Fruit fly (Drosophila melanogaster) whole organism, embryonic: ENCODE measurements around the gene Edg78E.
A peak's percentile ranks its signal among the peaks of the same experiment; 100 is the strongest.

Source experiments
- Atf-2 ChIP-seq: fragments of 200-800 bp; sonication (Bioruptor generic); optimal IDR thresholded peaks from 2 replicates; lab custom pipeline; 2016; ENCODE audit warnings: missing biosample characterization, missing genetic modification characterization
- Bdp1 ChIP-seq: fragments of 200-800 bp; sonication (Bioruptor generic); optimal IDR thresholded peaks from 3 replicates; lab custom pipeline; 2016; ENCODE audit warnings: missing biosample characterization, missing genetic modification characterization
- BtbVII ChIP-seq: fragments of 200-800 bp; sonication (Bioruptor generic); optimal IDR thresholded peaks from 3 replicates; lab custom pipeline; 2017; ENCODE audit warnings: missing biosample characterization, mild to moderate bottlenecking, missing genetic modification characterization
- CG10274 ChIP-seq: fragments of 200-800 bp; sonication (Bioruptor generic); optimal IDR thresholded peaks from 3 replicates; lab custom pipeline; 2017; ENCODE audit warnings: missing biosample characterization, mild to moderate bottlenecking, missing genetic modification characterization
- CG10462 ChIP-seq: fragments of 200-800 bp; sonication (Bioruptor generic); optimal IDR thresholded peaks from 2 replicates; lab custom pipeline; 2016; ENCODE audit warnings: missing biosample characterization, missing genetic modification characterization
- CG10654 ChIP-seq: fragments of 200-800 bp; sonication (Bioruptor generic); optimal IDR thresholded peaks from 2 replicates; lab custom pipeline; 2016; ENCODE audit warnings: missing biosample characterization, missing genetic modification characterization
- CG10979 ChIP-seq: fragments of 200-800 bp; sonication (Bioruptor generic); optimal IDR thresholded peaks from 2 replicates; lab custom pipeline; 2018; ENCODE audit warnings: missing biosample characterization, mild to moderate bottlenecking, missing genetic modification characterization, moderate library complexity
- CG11093 ChIP-seq: fragments of 200-800 bp; sonication (Bioruptor generic); IDR thresholded peaks from 3 replicates; pipeline ENCODE4 v1.3.6; 2022; ENCODE audit warnings: missing biosample characterization, missing genetic modification characterization
- CG11504 ChIP-seq: fragments of 200-800 bp; sonication (Bioruptor generic); optimal IDR thresholded peaks from 3 replicates; lab custom pipeline; 2019; ENCODE audit warnings: missing biosample characterization, mild to moderate bottlenecking, missing genetic modification characterization, moderate library complexity
- CG12236 ChIP-seq: fragments of 200-800 bp; sonication (Bioruptor generic); optimal IDR thresholded peaks from 2 replicates; lab custom pipeline; 2016; ENCODE audit warnings: missing biosample characterization, missing genetic modification characterization
- CG17385 ChIP-seq: fragments of 200-800 bp; sonication (Bioruptor generic); optimal IDR thresholded peaks from 3 replicates; lab custom pipeline; 2018; ENCODE audit warnings: missing biosample characterization, mild to moderate bottlenecking, missing genetic modification characterization
- CG3163 ChIP-seq: fragments of 200-800 bp; sonication (Bioruptor generic); optimal IDR thresholded peaks from 3 replicates; lab custom pipeline; 2016; ENCODE audit warnings: missing biosample characterization, missing genetic modification characterization
- CG5953 ChIP-seq: fragments of 200-800 bp; sonication (Bioruptor generic); IDR thresholded peaks from 2 replicates; pipeline ENCODE4 v1.3.6; 2022; ENCODE audit warnings: missing biosample characterization, missing genetic modification characterization
- CG7745 ChIP-seq: fragments of 200-800 bp; sonication (Bioruptor generic); optimal IDR thresholded peaks from 2 replicates; lab custom pipeline; 2018; ENCODE audit warnings: missing biosample characterization, mild to moderate bottlenecking, missing genetic modification characterization, moderate library complexity
- CG7786 ChIP-seq: fragments of 200-800 bp; sonication (Bioruptor generic); optimal IDR thresholded peaks from 2 replicates; lab custom pipeline; 2016; ENCODE audit warnings: missing biosample characterization, missing genetic modification characterization
- CG9797 ChIP-seq: fragments of 200-800 bp; sonication (Bioruptor generic); optimal IDR thresholded peaks from 3 replicates; lab custom pipeline; 2018; ENCODE audit warnings: missing biosample characterization, mild to moderate bottlenecking, missing genetic modification characterization
- Chrac-16 ChIP-seq: fragments of 200-800 bp; sonication (Bioruptor generic); optimal IDR thresholded peaks from 3 replicates; lab custom pipeline; 2016; ENCODE audit warnings: missing biosample characterization, missing genetic modification characterization
- D19B ChIP-seq: fragments of 200-800 bp; sonication (Bioruptor generic); optimal IDR thresholded peaks from 2 replicates; lab custom pipeline; 2017; ENCODE audit warnings: missing biosample characterization, mild to moderate bottlenecking, missing genetic modification characterization
- Doc2 ChIP-seq: fragments of 200-800 bp; sonication (Bioruptor generic); IDR thresholded peaks from 2 replicates; pipeline ENCODE4 v1.3.6; 2022; ENCODE audit warnings: missing biosample characterization, missing genetic modification characterization
- Doc3 ChIP-seq: fragments of 200-800 bp; sonication (Bioruptor generic); IDR thresholded peaks from 3 replicates; pipeline ENCODE4 v1.3.6; 2022; ENCODE audit warnings: missing biosample characterization, missing genetic modification characterization; ENCODE audit not compliant: partially characterized antibody
- Dref ChIP-seq: fragments of 200-800 bp; sonication (Bioruptor generic); IDR thresholded peaks from 2 replicates; pipeline ENCODE4 v1.3.6; 2022; ENCODE audit warnings: missing biosample characterization, missing genetic modification characterization
- Fer1 ChIP-seq: fragments of 200-800 bp; sonication (Bioruptor generic); optimal IDR thresholded peaks from 2 replicates; lab custom pipeline; 2017; ENCODE audit warnings: missing biosample characterization, mild to moderate bottlenecking, missing genetic modification characterization
- Hey ChIP-seq: fragments of 200-800 bp; sonication (Bioruptor generic); optimal IDR thresholded peaks from 3 replicates; lab custom pipeline; 2018; ENCODE audit warnings: missing biosample characterization, mild to moderate bottlenecking, missing genetic modification characterization
- HmgZ ChIP-seq: fragments of 200-800 bp; sonication (Bioruptor generic); optimal IDR thresholded peaks from 2 replicates; lab custom pipeline; 2018; ENCODE audit warnings: missing biosample characterization, mild to moderate bottlenecking, missing genetic modification characterization
- Hr51 ChIP-seq, 2 experiments: fragments of 200-800 bp; sonication (Bioruptor generic); optimal IDR thresholded peaks; 2 replicates in 1 of 2; 3 replicates in 1 of 2; lab custom pipeline; 2016 to 2018; ENCODE audit warnings: missing biosample characterization in 2 of 2, missing genetic modification characterization in 2 of 2, mild to moderate bottlenecking in 1 of 2, moderate library complexity in 1 of 2
- Kr ChIP-seq: fragments of 200-800 bp; sonication (Bioruptor generic); optimal IDR thresholded peaks from 2 replicates; lab custom pipeline; 2017; ENCODE audit warnings: missing biosample characterization, mild to moderate bottlenecking, missing genetic modification characterization
- Lhr ChIP-seq: fragments of 200-800 bp; sonication (Bioruptor generic); optimal IDR thresholded peaks from 3 replicates; lab custom pipeline; 2017; ENCODE audit warnings: mild to moderate bottlenecking, missing biosample characterization, missing genetic modification reagents, missing genetic modification characterization
- Med ChIP-seq: fragments of 200-800 bp; sonication (Bioruptor generic); peaks from one replicate; lab custom pipeline; 2016; ENCODE audit warnings: missing biosample characterization, missing genetic modification characterization, mild to moderate bottlenecking, inconsistent platforms, moderate library complexity
- Mrtf ChIP-seq: fragments of 200-800 bp; sonication (Bioruptor generic); IDR thresholded peaks from 3 replicates; pipeline ENCODE4 v1.3.6; 2022; ENCODE audit warnings: missing biosample characterization, missing genetic modification characterization
- Oaz ChIP-seq: fragments of 200-800 bp; sonication (Bioruptor generic); IDR thresholded peaks from 2 replicates; pipeline ENCODE4 v1.3.6; 2022; ENCODE audit warnings: missing biosample characterization, missing genetic modification characterization
- Opbp ChIP-seq: fragments of 200-800 bp; sonication (Bioruptor generic); IDR thresholded peaks from 3 replicates; pipeline ENCODE4 v1.3.6; 2022; ENCODE audit warnings: missing biosample characterization, missing genetic modification characterization; ENCODE audit not compliant: partially characterized antibody
- Sox102F ChIP-seq: fragments of 200-800 bp; sonication (Bioruptor generic); optimal IDR thresholded peaks from 2 replicates; lab custom pipeline; 2018; ENCODE audit warnings: missing biosample characterization, mild to moderate bottlenecking, missing genetic modification characterization, moderate library complexity
- Xbp1 ChIP-seq: fragments of 200-800 bp; sonication (Bioruptor generic); optimal IDR thresholded peaks from 3 replicates; lab custom pipeline; 2016; ENCODE audit warnings: missing biosample characterization, mild to moderate bottlenecking, missing genetic modification characterization
- az2 ChIP-seq: fragments of 200-800 bp; sonication (Bioruptor generic); optimal IDR thresholded peaks from 3 replicates; lab custom pipeline; 2016; ENCODE audit warnings: missing biosample characterization, missing genetic modification characterization
- bcd ChIP-seq: fragments of 200-800 bp; sonication (Bioruptor generic); optimal IDR thresholded peaks from 2 replicates; lab custom pipeline; 2017; ENCODE audit warnings: missing biosample characterization, mild to moderate bottlenecking, missing genetic modification characterization
- bowl ChIP-seq: fragments of 200-800 bp; sonication (Bioruptor generic); IDR thresholded peaks from 2 replicates; pipeline ENCODE4 v1.3.6; 2022; ENCODE audit warnings: missing biosample characterization, missing genetic modification characterization
- cato ChIP-seq: fragments of 200-800 bp; sonication (Bioruptor generic); optimal IDR thresholded peaks from 2 replicates; lab custom pipeline; 2016; ENCODE audit warnings: missing biosample characterization, missing genetic modification characterization, borderline replicate concordance
- cg ChIP-seq: fragments of 200-800 bp; sonication (Bioruptor generic); optimal IDR thresholded peaks from 3 replicates; lab custom pipeline; 2019; ENCODE audit warnings: missing biosample characterization, mild to moderate bottlenecking, missing genetic modification characterization, moderate library complexity
- cwo ChIP-seq: fragments of 200-800 bp; sonication (Bioruptor generic); optimal IDR thresholded peaks from 3 replicates; lab custom pipeline; 2017; ENCODE audit warnings: missing biosample characterization, missing genetic modification characterization, mild to moderate bottlenecking, moderate library complexity, missing genetic modification reagents
- dan ChIP-seq: fragments of 200-800 bp; sonication (Bioruptor generic); IDR thresholded peaks from 2 replicates; pipeline ENCODE4 v1.3.6; 2022; ENCODE audit warnings: missing biosample characterization, missing genetic modification characterization
- exex ChIP-seq: fragments of 200-800 bp; sonication (Bioruptor generic); optimal IDR thresholded peaks from 4 replicates; lab custom pipeline; 2018; ENCODE audit warnings: missing biosample characterization, mild to moderate bottlenecking, missing genetic modification characterization, moderate library complexity
- ftz-f1 ChIP-seq: fragments of 200-800 bp; sonication (Bioruptor generic); optimal IDR thresholded peaks from 2 replicates; lab custom pipeline; 2016; ENCODE audit warnings: missing biosample characterization, missing genetic modification characterization
- h ChIP-seq: fragments of >200 bp; optimal IDR thresholded peaks from 2 replicates; lab custom pipeline; 2017
- kay ChIP-seq: fragments of 200-800 bp; sonication (Bioruptor generic); optimal IDR thresholded peaks from 2 replicates; lab custom pipeline; 2016; ENCODE audit warnings: missing biosample characterization, missing genetic modification characterization
- nmo ChIP-seq: fragments of 200-800 bp; sonication (Bioruptor generic); optimal IDR thresholded peaks from 2 replicates; lab custom pipeline; 2018; ENCODE audit warnings: missing biosample characterization, mild to moderate bottlenecking, missing genetic modification characterization, moderate library complexity
- org-1 ChIP-seq: fragments of 200-800 bp; sonication (Bioruptor generic); optimal IDR thresholded peaks from 2 replicates; lab custom pipeline; 2017; ENCODE audit warnings: missing biosample characterization, missing genetic modification characterization
- pho ChIP-seq: fragments of 200-800 bp; sonication (Bioruptor generic); optimal IDR thresholded peaks from 2 replicates; lab custom pipeline; 2016; ENCODE audit warnings: missing biosample characterization, missing genetic modification characterization
- ranshi ChIP-seq: fragments of 200-800 bp; sonication (Bioruptor generic); IDR thresholded peaks from 2 replicates; pipeline ENCODE4 v1.3.6; 2022; ENCODE audit warnings: missing biosample characterization, missing genetic modification characterization
- salm ChIP-seq: fragments of 200-800 bp; sonication (Bioruptor generic); optimal IDR thresholded peaks from 2 replicates; lab custom pipeline; 2018; ENCODE audit warnings: missing biosample characterization, mild to moderate bottlenecking, missing genetic modification characterization
- usp ChIP-seq: fragments of >200 bp; optimal IDR thresholded peaks from 2 replicates; lab custom pipeline; 2017; ENCODE audit warnings: missing biosample characterization, missing genetic modification characterization
- wor ChIP-seq: fragments of 200-800 bp; sonication (Bioruptor generic); IDR thresholded peaks from 2 replicates; pipeline ENCODE4 v1.3.6; 2022; ENCODE audit warnings: missing biosample characterization, missing genetic modification characterization

Gene Edg78E

dm6 chr3L:21279876-21280566 lies 17.6 kb downstream of the Edg78E start, which contains the start of gene AcCoAS (continued):
- TF ChIP-seq CG3163 (GFP tag; lab: Kevin White, UChicago) (peak; percentile 85), az2 (GFP tag; lab: Kevin White, UChicago) (no peak), CG11093 (GFP tag; lab: Robert Waterston, UW) (no peak), D19B (GFP tag; lab: Kevin White, UChicago) (no peak), wor (GFP tag; lab: Robert Waterston, UW) (no peak), bowl (no peak), Bdp1 (GFP tag; lab: Kevin White, UChicago) (no peak), CG5953 (GFP tag; lab: Robert Waterston, UW) (no peak), h (lab: Kevin White, UChicago) (no peak), salm (tag; lab: Kevin White, UChicago) (no peak), CG7745 (tag; lab: Kevin White, UChicago) (no peak), HmgZ (tag; lab: Kevin White, UChicago) (peak; percentile 44), bcd (GFP tag; lab: Kevin White, UChicago) (peak; percentile 13), Hey (tag; lab: Kevin White, UChicago) (peak; percentile 27), CG17385 (GFP tag; lab: Kevin White, UChicago) (peak; percentile 29), exex (tag; lab: Kevin White, UChicago) (peak; percentile 76), Kr (GFP tag; lab: Kevin White, UChicago) (no peak), cwo (peak; percentile 96), kay (GFP tag; lab: Kevin White, UChicago) (peak; percentile 46), cato (no peak), cg (GFP tag; lab: Kevin White, UChicago) (no peak), Atf-2 (no peak), BtbVII (GFP tag; lab: Kevin White, UChicago) (peak; percentile 72), nmo (GFP tag; lab: Kevin White, UChicago) (no peak), usp (GFP tag; lab: Kevin White, UChicago) (no peak), Dref (GFP tag; lab: Robert Waterston, UW) (no peak), CG12236 (no peak), Hr51 (GFP tag; optimal IDR thresholded peaks at IDR 0.05; lab: Kevin White, UChicago) (peak in 1 of 2 experiments; percentile 1), pho (peak; percentile 30), Fer1 (GFP tag; lab: Kevin White, UChicago) (peak; percentile 81), Oaz (no peak), Opbp (GFP tag; lab: Robert Waterston, UW) (no peak), ranshi (0 out of 2 replicates have a peak, but pooled peaks have one; percentile 8), Sox102F (no peak), ftz-f1 (GFP tag; lab: Kevin White, UChicago) (peak; percentile 79), CG9797 (GFP tag; lab: Kevin White, UChicago) (no peak), CG7786 (GFP tag; lab: Kevin White, UChicago) (peak; percentile 58), CG10274 (GFP tag; lab: Kevin White, UChicago) (peak; percentile 34), Doc2 (GFP tag; lab: Robert Waterston, UW) (no peak), Med (GFP tag; lab: Kevin White, UChicago) (peak; percentile 93), CG10654 (no peak), org-1 (GFP tag; lab: Kevin White, UChicago) (peak; percentile 5), CG10979 (no peak), dan (no peak), CG10462 (GFP tag; lab: Kevin White, UChicago) (no peak), CG11504 (tag; lab: Kevin White, UChicago) (peak; percentile 3), Doc3 (GFP tag; lab: Robert Waterston, UW) (no peak), Xbp1 (GFP tag; lab: Kevin White, UChicago) (no peak), Lhr (no peak), Chrac-16 (GFP tag; lab: Kevin White, UChicago) (no peak), Mrtf (GFP tag; lab: Robert Waterston, UW) (no peak)
